Worm (Caenorhabditis elegans) whole organism, L4/young adult: ENCODE data around the gene T03G11.10.

ENCODE experiments used
- W03F9.2 ChIP-seq: fragments of 150-350 bp; optimal IDR thresholded peaks from 2 replicates; lab custom pipeline; 2014; ENCODE audit warnings: missing biosample characterization, missing genetic modification characterization
- him-1 ChIP-seq: sonication (generic microtip); optimal IDR thresholded peaks from 2 replicates; lab custom pipeline; 2016; ENCODE audit warnings: missing genotype, missing genetic modification reagents, missing genetic modification characterization, missing compliant biosample characterization

DNA sequence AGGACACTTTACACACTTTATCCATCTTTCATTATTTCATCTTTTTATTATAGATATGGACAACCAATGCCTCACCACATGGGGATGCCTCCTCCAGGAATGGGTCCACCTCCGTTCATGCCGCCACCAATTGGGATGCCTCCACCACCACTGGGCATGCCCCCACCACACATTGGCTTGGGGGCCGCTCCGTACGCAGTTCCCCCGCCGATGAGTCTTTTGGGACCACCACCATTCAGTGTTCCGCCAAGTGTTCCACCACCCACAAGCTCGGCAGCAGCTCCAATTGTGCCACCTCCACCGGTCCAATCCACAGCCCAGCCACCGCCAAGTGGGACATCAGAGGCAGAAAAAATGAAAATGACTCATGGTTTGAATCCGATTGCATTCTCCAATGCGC lies 43.8 kb upstream of the T03G11.10 start:
- no peak for TF ChIP-seq him-1
- TF ChIP-seq W03F9.2 (tag; lab: Kevin White, UChicago), result no peak
